Fruit fly (Drosophila melanogaster) S2 (cell line): Measurements from ENCODE around the gene Krn.

ENCODE experiments used
- CG8478 ChIP-seq: fragments of >200 bp; optimal IDR thresholded peaks from 2 replicates; lab custom pipeline; 2018
- CTCF ChIP-seq, 2 experiments: fragments of >200 bp; optimal IDR thresholded peaks; 2 replicates each; lab custom pipeline; 2018

Gene Krn

dm6 chr3L:17656716-17657395 is 2.8 kb upstream of the Krn start:
- TF ChIP-seq CTCF (optimal IDR thresholded peaks at IDR 0.05; lab: Kevin White, UChicago) = no peak
- TF ChIP-seq CG8478 = no peak

dm6 chr3L:17655837-17656308 is 1.8 kb upstream of the Krn start:
- TF ChIP-seq CG8478 (no peak), CTCF (optimal IDR thresholded peaks at IDR 0.05; lab: Kevin White, UChicago) (no peak)

- TF ChIP-seq CTCF (optimal IDR thresholded peaks at IDR 0.05; lab: Kevin White, UChicago) (no peak), CG8478 (no peak)
These were observed 579 bp upstream of the Krn start for dm6 chr3L:17654668-17655050.

dm6 chr3L:17652878-17653700 is 991 bp downstream of the Krn start:
- TF ChIP-seq CTCF (optimal IDR thresholded peaks at IDR 0.05; lab: Kevin White, UChicago) = no peak
- no peak for TF ChIP-seq CG8478

DNA sequence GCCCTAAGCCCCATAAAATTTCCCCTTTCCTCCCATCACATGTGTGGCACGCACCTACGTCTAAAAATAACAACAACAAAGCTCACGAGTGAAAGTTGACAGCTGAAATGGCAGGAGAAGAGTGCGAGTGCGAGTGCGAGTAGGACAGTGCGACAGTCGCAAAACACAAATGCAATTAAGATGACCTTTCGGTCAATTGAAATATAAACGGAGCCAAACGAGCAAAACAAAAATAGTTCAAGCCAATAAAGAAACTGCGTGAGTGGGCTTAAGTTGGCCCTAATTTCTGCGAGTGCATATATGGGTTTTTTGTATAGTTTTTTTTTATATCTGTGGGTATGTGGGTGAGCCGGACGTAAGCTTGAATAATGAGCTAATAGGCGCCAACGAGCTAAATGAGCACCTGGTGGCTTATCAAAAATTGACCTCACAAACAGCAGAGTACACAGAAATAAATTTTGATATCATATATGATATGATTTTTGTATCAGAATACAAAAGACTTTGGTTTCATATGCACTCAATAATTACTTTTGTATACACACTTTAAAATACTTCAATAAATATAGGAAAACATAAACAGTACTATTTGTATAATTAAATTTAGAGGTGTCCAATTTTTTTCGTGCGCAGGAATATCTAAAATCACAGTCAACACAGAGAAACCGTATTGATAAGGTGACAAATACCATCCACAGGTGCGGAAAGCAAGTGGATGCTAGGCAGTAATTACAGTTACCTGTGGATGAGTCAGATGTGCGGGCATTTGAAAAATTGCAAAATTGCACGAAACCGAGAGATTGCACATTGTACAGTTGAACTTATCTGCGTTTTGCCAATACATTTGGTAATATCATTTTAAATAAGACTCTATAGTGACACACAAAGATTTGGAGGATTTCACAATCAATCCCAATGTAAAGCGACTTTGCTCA is 2.1 kb downstream of the Krn start:
- no peak for TF ChIP-seq CTCF (optimal IDR thresholded peaks at IDR 0.05; lab: Kevin White, UChicago)
- TF ChIP-seq CG8478 = no peak

DNA sequence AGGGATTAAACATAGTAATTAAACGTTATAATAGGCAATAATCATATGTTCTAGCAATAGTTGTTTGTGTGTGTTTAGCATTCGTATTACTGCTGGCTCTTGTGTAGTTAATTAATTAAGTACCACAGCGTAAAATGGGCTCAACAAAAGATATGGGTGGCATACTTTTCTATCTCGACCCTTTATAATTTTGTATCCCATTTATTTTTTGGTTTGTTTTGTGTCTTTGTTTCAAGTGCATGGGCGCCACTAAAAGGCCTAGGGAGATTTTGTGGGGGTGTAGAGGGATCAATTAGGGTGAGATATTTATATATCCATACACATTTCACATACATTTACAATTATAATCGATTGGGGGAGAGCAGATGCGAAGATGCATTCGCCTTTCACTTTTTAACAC is 6.5 kb downstream of the Krn start:
- TF ChIP-seq CG8478 = no peak
- no peak for TF ChIP-seq CTCF (optimal IDR thresholded peaks at IDR 0.05; lab: Kevin White, UChicago)

DNA sequence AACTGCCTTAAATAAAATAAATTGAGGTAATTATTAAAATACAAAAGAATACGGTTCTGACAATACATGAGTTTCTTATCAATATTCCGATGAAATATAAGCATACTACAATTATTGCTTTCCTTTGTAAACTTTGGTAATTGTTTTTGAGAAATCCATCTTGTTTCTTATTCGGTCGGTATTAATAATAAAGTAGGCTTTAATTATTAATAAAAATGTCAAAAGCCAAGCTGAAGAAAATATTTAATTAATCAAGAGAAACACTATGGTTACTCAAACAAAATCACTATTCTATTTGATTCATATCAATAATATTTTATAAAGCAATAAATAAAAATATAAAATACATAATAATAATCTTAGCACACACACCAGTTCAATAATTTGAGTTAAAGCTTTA is 7.4 kb downstream of the Krn start, which contains the start of gene CG43085:
TSS of gene CG43085 (minus strand) at position 101 of the 400 bp plus-strand sequence.
- TF ChIP-seq CG8478 (no peak), CTCF (optimal IDR thresholded peaks at IDR 0.05; lab: Kevin White, UChicago) (no peak)

dm6 chr3L:17644906-17645244 is 9.2 kb downstream of the Krn start, which contains the start of gene Pep:
Gene Pep, minus strand, starts transcription at chr3L:17645036.
- peak; percentile 48 to 59 for TF ChIP-seq CTCF (optimal IDR thresholded peaks at IDR 0.05; lab: Kevin White, UChicago)
- TF ChIP-seq CG8478 = no peak

DNA sequence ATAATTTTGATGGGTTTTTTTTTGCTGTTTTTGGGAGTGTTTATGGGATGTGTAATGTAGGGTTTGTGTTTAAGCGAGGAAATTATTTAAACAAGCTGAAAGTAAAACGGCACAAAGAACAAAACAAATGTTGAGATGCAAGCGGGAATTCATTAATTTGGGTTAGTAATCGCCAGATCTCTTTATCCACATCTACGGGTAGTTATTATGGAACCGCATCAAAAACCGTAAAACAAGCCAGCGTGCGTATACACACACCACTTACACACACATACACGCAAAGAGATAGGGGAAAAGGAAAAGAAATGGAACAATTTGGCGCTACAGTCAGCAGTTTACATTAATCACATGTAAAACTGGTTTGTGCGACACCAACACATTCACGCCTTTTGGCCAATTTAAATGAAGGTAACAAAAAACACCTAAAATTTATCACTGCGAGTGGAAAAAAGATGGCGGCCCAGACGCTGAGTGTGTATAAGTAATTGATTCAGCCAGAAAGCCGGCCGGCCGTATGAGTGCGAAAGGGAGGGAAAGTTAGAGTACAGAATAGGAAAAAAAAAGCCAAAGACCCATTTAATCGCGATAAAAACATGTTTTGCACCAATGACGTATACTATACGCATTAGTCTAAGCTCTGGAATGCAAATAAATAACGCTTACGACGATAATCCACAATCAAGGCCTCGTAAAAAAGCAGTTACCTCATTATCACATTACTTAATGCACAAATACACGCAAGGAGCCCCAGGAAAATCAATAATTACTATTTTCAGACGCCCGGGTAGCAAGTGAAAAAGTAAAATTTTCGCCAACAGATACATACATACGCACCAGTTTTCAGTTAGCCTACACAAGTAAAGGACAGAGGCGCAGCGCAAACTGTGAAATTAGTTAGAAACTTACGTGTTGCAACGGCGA is 9.8 kb downstream of the Krn start:
- TF ChIP-seq CTCF (optimal IDR thresholded peaks at IDR 0.05; lab: Kevin White, UChicago) (no peak), CG8478 (no peak)

- TF ChIP-seq CG8478 = no peak
- TF ChIP-seq CTCF (optimal IDR thresholded peaks at IDR 0.05; lab: Kevin White, UChicago) = no peak
These were observed 12.1 kb downstream of the Krn start for dm6 chr3L:17642017-17642416.

dm6 chr3L:17638649-17639048 is 15.4 kb downstream of the Krn start:
- TF ChIP-seq CG8478 (no peak), CTCF (optimal IDR thresholded peaks at IDR 0.05; lab: Kevin White, UChicago) (no peak)

- TF ChIP-seq CTCF (optimal IDR thresholded peaks at IDR 0.05; lab: Kevin White, UChicago) (no peak), CG8478 (no peak)
These were observed 16.3 kb downstream of the Krn start for dm6 chr3L:17637809-17638208.

DNA sequence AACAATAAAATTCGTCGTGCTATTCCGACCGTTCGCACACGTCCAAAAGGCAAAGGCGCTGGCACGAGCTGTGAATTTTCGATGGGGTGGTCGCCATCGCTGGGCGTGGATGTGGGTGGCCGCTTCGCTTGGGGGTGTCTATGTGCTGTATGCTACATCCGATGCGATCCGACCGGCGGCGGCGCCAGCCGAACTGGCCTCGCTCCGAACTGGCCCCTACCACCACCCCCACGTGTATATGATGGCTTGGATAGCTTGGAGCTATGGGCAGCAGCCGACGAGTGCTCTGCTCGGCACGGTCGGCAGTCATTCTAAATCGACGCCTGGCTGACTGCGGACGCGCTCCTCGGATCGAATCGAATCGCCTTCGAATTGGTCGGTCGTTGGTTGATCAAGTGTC is 20.9 kb downstream of the Krn start, which contains the start of gene CG7497:
TSS of gene CG7497 (plus strand) at position 308 of the 400 bp plus-strand sequence.
- TF ChIP-seq CG8478 (no peak), CTCF (optimal IDR thresholded peaks at IDR 0.05; lab: Kevin White, UChicago) (no peak)

- TF ChIP-seq CG8478 (no peak), CTCF (optimal IDR thresholded peaks at IDR 0.05; lab: Kevin White, UChicago) (no peak)
These were observed 22.8 kb downstream of the Krn start for dm6 chr3L:17631247-17631646.
